Worm (Caenorhabditis elegans) whole organism, L4/young adult: ENCODE data around the gene F39E9.6.
"Not testable (repeated sequence)": the region's sequence is repeated elsewhere in the genome, so short reads cannot be mapped to it uniquely, and the experiment has no call there.

Experiments used
- W03F9.2 ChIP-seq: fragments of 150-350 bp; optimal IDR thresholded peaks from 2 replicates; lab custom pipeline; 2014; ENCODE audit warnings: missing biosample characterization, missing genetic modification characterization
- dao-5 ChIP-seq: sonication (generic microtip); optimal IDR thresholded peaks from 2 replicates; lab custom pipeline; 2016; ENCODE audit warnings: missing genotype, missing genetic modification characterization, moderate library complexity, missing compliant biosample characterization
- him-1 ChIP-seq: sonication (generic microtip); optimal IDR thresholded peaks from 2 replicates; lab custom pipeline; 2016; ENCODE audit warnings: missing genotype, missing genetic modification reagents, missing genetic modification characterization, missing compliant biosample characterization

F39E9.6 gene

ce11 chrII:3323179-3323578 lies 9.8 kb upstream of the F39E9.6 start, which contains the start of gene Y46D2A.2:
Y46D2A.2 (minus strand) TSS chrII:3323279.
- TF ChIP-seq him-1 (tag; lab: Kevin White, UChicago) (no peak), dao-5 (tag; lab: Kevin White, UChicago) (no peak), W03F9.2 (no peak)

- TF ChIP-seq him-1 (tag; lab: Kevin White, UChicago) = no peak
- no peak for TF ChIP-seq W03F9.2
These were observed 8.9 kb upstream of the F39E9.6 start, which contains the start of gene Y46D2A.1 for ce11 chrII:3322257-3322656. Y46D2A.1 (plus strand) TSS chrII:3322557.

ce11 chrII:3318839-3319238 lies 5.5 kb upstream of the F39E9.6 start:
- TF ChIP-seq dao-5 (tag; lab: Kevin White, UChicago) = no peak
- TF ChIP-seq W03F9.2 = no peak
- TF ChIP-seq him-1 (tag; lab: Kevin White, UChicago) = no peak

ce11 chrII:3310957-3311657 lies 2.2 kb downstream of the F39E9.6 start:
- no peak for TF ChIP-seq dao-5 (tag; lab: Kevin White, UChicago)
- TF ChIP-seq him-1 (tag; lab: Kevin White, UChicago) = no peak
- TF ChIP-seq W03F9.2 = no peak

- TF ChIP-seq W03F9.2 (no peak), him-1 (tag; lab: Kevin White, UChicago) (no peak)
These were observed 9.8 kb downstream of the F39E9.6 start for ce11 chrII:3303582-3303981.

ce11 chrII:3299457-3299856 lies 13.9 kb downstream of the F39E9.6 start, which contains the start of gene btb-22:
btb-22 (plus strand) TSS chrII:3299757.
- TF ChIP-seq dao-5 (tag; lab: Kevin White, UChicago) (no peak), W03F9.2 (no peak), him-1 (tag; lab: Kevin White, UChicago) (no peak)

- no peak for TF ChIP-seq dao-5 (tag; lab: Kevin White, UChicago)
- TF ChIP-seq W03F9.2 = no peak
- TF ChIP-seq him-1 (tag; lab: Kevin White, UChicago) = no peak
These were observed 15.4 kb downstream of the F39E9.6 start, which contains the start of gene btb-18 for ce11 chrII:3297914-3298313. btb-18 (plus strand) TSS chrII:3298214.

- TF ChIP-seq him-1 (tag; lab: Kevin White, UChicago) (no peak), dao-5 (tag; lab: Kevin White, UChicago) (no peak), W03F9.2 (no peak)
These were observed 16.7 kb downstream of the F39E9.6 start, which contains the start of gene btb-16 for ce11 chrII:3296644-3297043. btb-16 (plus strand) TSS chrII:3296883.

ce11 chrII:3295193-3295592 lies 18.1 kb downstream of the F39E9.6 start, which contains the start of gene btb-17:
btb-17 (plus strand) TSS chrII:3295405.
- TF ChIP-seq dao-5 (tag; lab: Kevin White, UChicago) (no peak), him-1 (tag; lab: Kevin White, UChicago) (no peak), W03F9.2 (no peak)

- not testable (repeated sequence) for TF ChIP-seq him-1 (tag; lab: Kevin White, UChicago); dao-5 (tag; lab: Kevin White, UChicago); W03F9.2
These were observed 22.8 kb downstream of the F39E9.6 start, which contains the start of gene F39E9.14 for ce11 chrII:3290544-3290943. F39E9.14 (minus strand) TSS chrII:3290644.

ce11 chrII:3287073-3287472 lies 26.3 kb downstream of the F39E9.6 start, which contains the start of gene sri-63:
sri-63 (plus strand) TSS chrII:3287373.
- TF ChIP-seq W03F9.2 (no peak), him-1 (tag; lab: Kevin White, UChicago) (no peak), dao-5 (tag; lab: Kevin White, UChicago) (no peak)

- TF ChIP-seq dao-5 (tag; lab: Kevin White, UChicago) (no peak), him-1 (tag; lab: Kevin White, UChicago) (no peak), W03F9.2 (no peak)
These were observed 28.8 kb downstream of the F39E9.6 start, which contains the start of gene scl-15 for ce11 chrII:3284558-3284957. scl-15 (minus strand) TSS chrII:3284658.

- no peak for TF ChIP-seq W03F9.2
- no peak for TF ChIP-seq dao-5 (tag; lab: Kevin White, UChicago)
- no peak for TF ChIP-seq him-1 (tag; lab: Kevin White, UChicago)
These were observed 31.0 kb downstream of the F39E9.6 start, which contains the start of gene nep-13 for ce11 chrII:3282353-3282752. nep-13 (plus strand) TSS chrII:3282653.

ce11 chrII:3278634-3279033 lies 34.7 kb downstream of the F39E9.6 start, which contains the start of gene wht-4:
wht-4 (plus strand) TSS chrII:3278934.
- TF ChIP-seq him-1 (tag; lab: Kevin White, UChicago) = no peak
- TF ChIP-seq W03F9.2 = no peak
- TF ChIP-seq dao-5 (tag; lab: Kevin White, UChicago) = no peak
